Fruit fly (Drosophila melanogaster) whole organism, adult: ENCODE results near the gene CG10184.
A peak's percentile ranks its signal among the peaks of the same experiment; 100 is the strongest.

Experiments used
- CG12768 ChIP-seq: fragments of 200-800 bp; sonication (Bioruptor generic); optimal IDR thresholded peaks from 2 replicates; lab custom pipeline; 2017; ENCODE audit warnings: missing biosample characterization, missing genetic modification characterization, mild to moderate bottlenecking, moderate library complexity, missing genetic modification reagents
- CG14711 ChIP-seq: fragments of 200-800 bp; sonication (Bioruptor generic); optimal IDR thresholded peaks from 2 replicates; lab custom pipeline; 2018; ENCODE audit warnings: missing biosample characterization, mild to moderate bottlenecking, missing genetic modification characterization, moderate library complexity
- CG5204 ChIP-seq: fragments of 200-800 bp; sonication (Bioruptor generic); optimal IDR thresholded peaks from 2 replicates; lab custom pipeline; 2016; ENCODE audit warnings: missing biosample characterization, missing genetic modification characterization
- CG7045 ChIP-seq: fragments of 200-800 bp; sonication (Bioruptor generic); optimal IDR thresholded peaks from 2 replicates; lab custom pipeline; 2017; ENCODE audit warnings: missing biosample characterization, mild to moderate bottlenecking, missing genetic modification characterization
- CG7101 ChIP-seq: fragments of 200-800 bp; sonication (Bioruptor generic); optimal IDR thresholded peaks from 2 replicates; lab custom pipeline; 2018; ENCODE audit warnings: missing biosample characterization, mild to moderate bottlenecking, missing genetic modification characterization, moderate library complexity
- Clk ChIP-seq: fragments of 200-800 bp; sonication (Bioruptor generic); optimal IDR thresholded peaks from 2 replicates; lab custom pipeline; 2017; ENCODE audit warnings: missing biosample characterization, missing genetic modification characterization
- Crg-1 ChIP-seq: fragments of 200-800 bp; sonication (Bioruptor generic); optimal IDR thresholded peaks from 2 replicates; lab custom pipeline; 2016; ENCODE audit warnings: missing biosample characterization, missing genetic modification characterization
- Hr96 ChIP-seq: fragments of 200-800 bp; sonication (Bioruptor generic); optimal IDR thresholded peaks from 2 replicates; lab custom pipeline; 2016; ENCODE audit warnings: missing biosample characterization, missing genetic modification characterization
- Mnt ChIP-seq: fragments of 200-800 bp; sonication (Bioruptor generic); optimal IDR thresholded peaks from 2 replicates; lab custom pipeline; 2016; ENCODE audit warnings: missing biosample characterization, mild to moderate bottlenecking, missing genetic modification characterization
- bab1 ChIP-seq: fragments of 200-800 bp; sonication (Bioruptor generic); optimal IDR thresholded peaks from 3 replicates; lab custom pipeline; 2019; ENCODE audit warnings: missing biosample characterization, mild to moderate bottlenecking, missing genetic modification characterization, moderate library complexity
- cic ChIP-seq: fragments of 200-800 bp; sonication (Bioruptor generic); optimal IDR thresholded peaks from 2 replicates; lab custom pipeline; 2017; ENCODE audit warnings: missing biosample characterization, mild to moderate bottlenecking, missing genetic modification characterization, moderate library complexity
- kay ChIP-seq: fragments of 200-800 bp; sonication (Bioruptor generic); peaks from one replicate; lab custom pipeline; 2016; ENCODE audit warnings: missing biosample characterization, missing genetic modification characterization, borderline replicate concordance
- tj ChIP-seq: fragments of 200-800 bp; sonication (Bioruptor generic); optimal IDR thresholded peaks from 3 replicates; lab custom pipeline; 2017; ENCODE audit warnings: missing biosample characterization, mild to moderate bottlenecking, missing genetic modification characterization, moderate library complexity

DNA sequence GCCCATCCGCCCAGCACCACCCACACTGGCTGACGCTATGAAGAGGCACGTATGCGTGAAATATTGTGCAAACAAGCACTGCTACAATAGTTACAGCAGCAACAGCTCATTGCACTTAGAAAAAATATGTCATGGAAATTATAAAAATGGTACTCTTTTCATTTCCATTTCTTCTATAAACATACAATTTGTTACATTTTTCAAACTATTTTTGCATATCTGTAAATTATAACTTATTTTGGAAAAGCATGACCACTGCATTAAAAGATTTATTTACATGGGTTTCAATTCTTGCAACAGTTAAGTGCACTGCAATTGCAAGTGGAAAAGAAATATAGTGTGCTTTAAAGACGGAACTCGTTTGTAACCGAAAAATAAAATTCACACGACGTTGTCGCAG, 33.1 kb upstream of the CG10184 start:
- TF ChIP-seq CG12768 (GFP tag; lab: Kevin White, UChicago) (no peak), CG5204 (GFP tag; lab: Kevin White, UChicago) (no peak), cic (no peak), Hr96 (GFP tag; lab: Kevin White, UChicago) (no peak), Clk (GFP tag; lab: Kevin White, UChicago) (no peak), CG7101 (tag; lab: Kevin White, UChicago) (no peak), Mnt (GFP tag; lab: Kevin White, UChicago) (no peak), bab1 (GFP tag; lab: Kevin White, UChicago) (no peak), tj (GFP tag; lab: Kevin White, UChicago) (no peak), CG14711 (tag; lab: Kevin White, UChicago) (no peak), CG7045 (no peak), kay (GFP tag; lab: Kevin White, UChicago) (peak; percentile 5), Crg-1 (no peak)
